Fruit fly (Drosophila melanogaster): ENCODE data around the gene milt.

The milt gene

dm6 chr2L:7060751-7061150 lies 23.1 kb downstream of the milt start, which contains the start of gene Mst27D:
Mst27D (minus strand) TSS chr2L:7060851.
- TF ChIP-seq Blimp-1 (GFP tag; optimal IDR thresholded peaks at IDR 0.05) (no peak), vvl (GFP tag; IDR thresholded peaks at IDR 0.05) (no peak), hkb (optimal IDR thresholded peaks at IDR 0.05) (no peak), hkb (GFP tag; IDR thresholded peaks at IDR 0.05) (no peak), Bgb (GFP tag; IDR thresholded peaks at IDR 0.05; ENCODE audit: partially characterized antibody) (no peak), sisA (GFP tag; IDR thresholded peaks at IDR 0.05) (no peak), wek (GFP tag; optimal IDR thresholded peaks at IDR 0.05) (no peak), kah (GFP tag; optimal IDR thresholded peaks at IDR 0.05) (no peak)

dm6 chr2L:7063721-7064179 lies 26.1 kb downstream of the milt start, which contains the start of gene Sem1:
Sem1 (plus strand) TSS chr2L:7063986.
- TF ChIP-seq CG9932 (GFP tag; IDR thresholded peaks at IDR 0.05) = peak; percentile 39; the same call in 1 of the 2 replicates
- TF ChIP-seq Rfx (GFP tag; IDR thresholded peaks at IDR 0.05) = no peak
- TF ChIP-seq CG17361 (GFP tag; IDR thresholded peaks at IDR 0.05) = no peak
- TF ChIP-seq sc (optimal IDR thresholded peaks at IDR 0.05) = no peak
- TF ChIP-seq sc (GFP tag; optimal IDR thresholded peaks at IDR 0.05) = no peak
- TF ChIP-seq caup (GFP tag; optimal IDR thresholded peaks at IDR 0.05; ENCODE audit: severe bottlenecking) = no peak
- no peak for TF ChIP-seq CG4424 (GFP tag; optimal IDR thresholded peaks at IDR 0.05)
- no peak for TF ChIP-seq gcm (GFP tag; optimal IDR thresholded peaks at IDR 0.05)
- no peak for TF ChIP-seq Dad (GFP tag; optimal IDR thresholded peaks at IDR 0.05)
- TF ChIP-seq CG18262 (tag; optimal IDR thresholded peaks at IDR 0.05) = peak; percentile 4
- no peak for TF ChIP-seq CG9817 (tag; optimal IDR thresholded peaks at IDR 0.05)
- no peak for TF ChIP-seq CG12659 (GFP tag; optimal IDR thresholded peaks at IDR 0.05)
- TF ChIP-seq Gsc (GFP tag; IDR thresholded peaks at IDR 0.05) = no peak
- peak; percentile 5 for TF ChIP-seq phol (tag; optimal IDR thresholded peaks at IDR 0.05)
- TF ChIP-seq Spps (tag; optimal IDR thresholded peaks at IDR 0.05) = no peak
- TF ChIP-seq Dip2 (GFP tag; IDR thresholded peaks at IDR 0.05) = no peak
- TF ChIP-seq fru (optimal IDR thresholded peaks at IDR 0.05) = no peak
- no peak for TF ChIP-seq CG16815 (GFP tag; optimal IDR thresholded peaks at IDR 0.05)
- peak; percentile 54 for TF ChIP-seq sens (GFP tag)
- no peak for TF ChIP-seq CG8388 (GFP tag; optimal IDR thresholded peaks at IDR 0.05)
- TF ChIP-seq maf-S (GFP tag; optimal IDR thresholded peaks at IDR 0.05) = no peak
- TF ChIP-seq Hr39 (optimal IDR thresholded peaks at IDR 0.05) = no peak
- no peak for TF ChIP-seq vfl (GFP tag; optimal IDR thresholded peaks at IDR 0.05)
- no peak for TF ChIP-seq da (GFP tag; optimal IDR thresholded peaks at IDR 0.05)
- no peak for TF ChIP-seq lbe (GFP tag; optimal IDR thresholded peaks at IDR 0.05)
- TF ChIP-seq crol (GFP tag; IDR thresholded peaks at IDR 0.05) = no peak
- TF ChIP-seq onecut (GFP tag; IDR thresholded peaks at IDR 0.05) = no peak
- no peak for TF ChIP-seq CG16813 (GFP tag; IDR thresholded peaks at IDR 0.05; ENCODE audit: partially characterized antibody)
- TF ChIP-seq CG18599 (GFP tag; optimal IDR thresholded peaks at IDR 0.05) = no peak
- TF ChIP-seq CG12391 (tag; optimal IDR thresholded peaks at IDR 0.05) = peak; percentile 13
- TF ChIP-seq D19A (tag; optimal IDR thresholded peaks at IDR 0.05) = no peak
- TF ChIP-seq CG9876 (GFP tag; optimal IDR thresholded peaks at IDR 0.05) = no peak
- no peak for TF ChIP-seq CG17328 (GFP tag; IDR thresholded peaks at IDR 0.05)
- no peak for TF ChIP-seq HmgD (GFP tag; optimal IDR thresholded peaks at IDR 0.05)
- TF ChIP-seq CG30020 (tag; optimal IDR thresholded peaks at IDR 0.05) = peak; percentile 47
- no peak for TF ChIP-seq ap (GFP tag; IDR thresholded peaks at IDR 0.05)
- no peak for TF ChIP-seq CG11723 (GFP tag; optimal IDR thresholded peaks at IDR 0.05)
- peak; percentile 24 for TF ChIP-seq CG1603 (tag; optimal IDR thresholded peaks at IDR 0.05)
- TF ChIP-seq MESR4 (GFP tag; optimal IDR thresholded peaks at IDR 0.05) = peak; percentile 52
- peak; percentile 42 for TF ChIP-seq Myb (GFP tag; optimal IDR thresholded peaks at IDR 0.05)
- TF ChIP-seq CG32532 (GFP tag; IDR thresholded peaks at IDR 0.05) = no peak
- peak; percentile 11 for TF ChIP-seq CG10267 (tag; optimal IDR thresholded peaks at IDR 0.05)
- peak; percentile 59 for TF ChIP-seq CG9797 (GFP tag; optimal IDR thresholded peaks at IDR 0.05)
- no peak for TF ChIP-seq ftz-f1 (GFP tag; optimal IDR thresholded peaks at IDR 0.05)
